Worm (Caenorhabditis elegans) whole organism, midembryonic: Measurements from ENCODE around the gene fbxb-64.
"Not testable (repeated sequence)": the region's sequence is repeated elsewhere in the genome, so short reads cannot be mapped to it uniquely, and the experiment has no call there.

Source experiments
- T22C8.4 ChIP-seq: fragments of 200-800 bp; sonication (Bioruptor generic); IDR thresholded peaks from 2 replicates; pipeline ENCODE4 v1.3.6; 2022; ENCODE audit warnings: missing genetic modification characterization, missing compliant biosample characterization
- cog-1 ChIP-seq: sonication (generic microtip); optimal IDR thresholded peaks from 2 replicates; lab custom pipeline; 2016; ENCODE audit warnings: missing genetic modification characterization, missing compliant biosample characterization
- flt-1 ChIP-seq: fragments of 200-800 bp; sonication (Bioruptor generic); IDR thresholded peaks from 2 replicates; pipeline ENCODE4 v1.3.6; 2022; ENCODE audit warnings: missing genetic modification characterization, missing compliant biosample characterization
- klf-2 ChIP-seq: fragments of 200-800 bp; sonication (Bioruptor generic); conservative IDR thresholded peaks from 2 replicates; pipeline ENCODE4 v1.3.6; 2022; ENCODE audit warnings: missing genetic modification reagents, missing genetic modification characterization, missing compliant biosample characterization
- med-1 ChIP-seq: sonication (generic microtip); optimal IDR thresholded peaks from 2 replicates; lab custom pipeline; 2017; ENCODE audit warnings: missing genetic modification characterization, mild to moderate bottlenecking, missing compliant biosample characterization, antibody characterized with exemption, missing genetic modification reagents; ENCODE audit not compliant: insufficient read depth
- ref-1 ChIP-seq: fragments of 200-800 bp; sonication (Bioruptor generic); conservative IDR thresholded peaks from 2 replicates; pipeline ENCODE4 v1.3.6; 2022; ENCODE audit warnings: missing genetic modification reagents, missing genetic modification characterization, missing compliant biosample characterization
- tab-1 ChIP-seq: fragments of 200-800 bp; sonication (Bioruptor generic); IDR thresholded peaks from 2 replicates; pipeline ENCODE4 v1.3.6; 2022; ENCODE audit warnings: missing genetic modification characterization, missing compliant biosample characterization
- ztf-23 ChIP-seq: fragments of 200-800 bp; sonication (Bioruptor generic); IDR thresholded peaks from 2 replicates; pipeline ENCODE4 v1.3.6; 2022; ENCODE audit warnings: missing genetic modification reagents, missing genetic modification characterization, missing compliant biosample characterization
- ztf-29 ChIP-seq: fragments of 200-800 bp; sonication (Bioruptor generic); IDR thresholded peaks from 2 replicates; pipeline ENCODE4 v1.3.6; 2022; ENCODE audit warnings: missing genetic modification reagents, missing genetic modification characterization, missing compliant biosample characterization

fbxb-64 gene

DNA sequence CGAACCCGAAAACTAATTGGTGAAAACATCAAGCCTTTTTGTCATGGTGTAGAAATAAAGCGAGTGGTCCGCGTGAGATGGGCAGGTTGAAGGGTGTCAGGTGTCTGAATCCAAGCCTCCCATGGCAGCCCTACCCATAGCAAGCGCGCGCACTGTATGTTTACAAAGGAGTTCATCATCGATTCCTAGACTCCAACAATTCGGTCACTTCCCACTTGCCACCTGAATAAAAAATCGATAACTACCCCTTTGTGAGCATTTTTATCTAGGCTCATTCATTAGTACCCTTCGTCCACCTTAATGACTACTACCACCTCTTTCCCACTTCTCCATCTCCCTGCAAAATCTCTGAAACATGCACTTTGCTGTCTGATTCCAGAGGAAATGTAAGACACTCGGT is at the start of gene fbxb-64:
Gene fbxb-64 (plus strand): TSS at position 301 of the 400 bp plus-strand sequence.
- TF ChIP-seq ztf-29 (no peak), T22C8.4 (GFP tag; lab: Robert Waterston, UW) (0 out of 2 replicates have a peak, but pooled peaks have one; percentile 33)

DNA sequence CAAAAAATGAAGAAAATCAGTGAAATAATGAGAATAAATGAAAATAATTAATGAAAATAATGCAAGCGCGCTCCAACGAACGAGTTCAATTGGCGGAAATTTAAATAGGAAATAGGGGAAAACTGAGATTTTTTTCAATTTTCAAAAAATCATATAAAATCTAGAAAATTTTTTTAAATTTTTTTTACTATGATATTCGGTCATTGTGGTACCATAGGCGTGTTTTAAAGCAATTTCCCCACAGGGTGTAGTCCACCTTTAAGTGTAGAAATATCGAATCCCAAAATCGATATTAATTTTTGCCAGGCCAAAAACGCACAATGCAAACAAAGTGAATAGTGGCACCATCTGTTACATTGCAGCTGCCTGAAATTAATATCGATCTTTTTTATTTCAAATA is 48.9 kb upstream of the fbxb-64 start, which contains the start of gene F21D9.1:
Gene F21D9.1 (plus strand): TSS at position 301 of the 400 bp plus-strand sequence.
- not testable (repeated sequence) for TF ChIP-seq cog-1 (tag; lab: Kevin White, UChicago); tab-1 (GFP tag; lab: Robert Waterston, UW); ztf-23

DNA sequence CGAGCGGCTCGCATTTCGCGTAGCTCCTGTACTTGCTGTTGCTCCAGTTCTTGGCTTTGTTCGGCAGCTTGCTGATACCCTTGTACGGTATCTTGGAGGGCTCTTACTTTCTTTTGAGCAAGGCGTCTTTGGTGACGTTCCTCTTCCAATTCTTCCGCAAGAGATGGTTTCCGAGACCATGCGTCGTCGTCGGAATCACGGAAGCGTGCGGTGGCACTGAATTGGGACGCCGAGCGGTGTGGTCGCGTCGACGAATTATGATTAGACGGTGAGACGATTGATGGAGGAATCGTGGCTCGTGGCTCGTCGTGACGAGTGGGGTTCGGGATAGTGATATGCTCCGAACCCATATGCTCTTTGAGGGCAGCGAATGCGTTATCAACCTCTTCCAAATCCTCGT is 36.7 kb upstream of the fbxb-64 start:
- TF ChIP-seq T22C8.4 (GFP tag; lab: Robert Waterston, UW) = no peak
- TF ChIP-seq klf-2 (GFP tag; lab: Robert Waterston, UW) = no peak
- TF ChIP-seq cog-1 (tag; lab: Kevin White, UChicago) = no peak
- TF ChIP-seq ztf-29 = no peak
- TF ChIP-seq ztf-23 = no peak
- no peak for TF ChIP-seq flt-1 (GFP tag; lab: Robert Waterston, UW)
- TF ChIP-seq tab-1 (GFP tag; lab: Robert Waterston, UW) = no peak
- TF ChIP-seq ref-1 = no peak
- TF ChIP-seq med-1 (GFP tag; lab: Kevin White, UChicago) = no peak

DNA sequence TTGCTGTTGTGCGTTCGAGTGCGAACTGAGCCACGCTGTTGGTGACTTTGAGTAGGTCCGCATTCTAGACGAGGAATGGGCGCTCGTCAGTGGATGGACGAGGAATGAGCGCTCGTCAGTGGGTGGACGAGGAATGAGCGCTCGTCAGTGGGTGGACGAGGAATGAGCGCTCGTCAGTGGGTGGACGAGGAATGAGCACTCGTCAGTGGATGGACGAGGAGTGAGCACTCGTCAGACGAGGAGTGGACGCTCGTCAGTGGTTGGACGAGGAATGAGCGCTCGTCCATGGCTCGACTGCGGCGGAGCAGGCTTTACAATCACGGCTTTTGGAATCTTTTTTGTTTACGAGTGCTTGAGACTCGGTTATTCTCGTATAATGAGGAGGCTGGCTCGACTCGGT is 34.6 kb upstream of the fbxb-64 start:
- no peak for TF ChIP-seq tab-1 (GFP tag; lab: Robert Waterston, UW)
- no peak for TF ChIP-seq ztf-23
- no peak for TF ChIP-seq T22C8.4 (GFP tag; lab: Robert Waterston, UW)
- TF ChIP-seq klf-2 (GFP tag; lab: Robert Waterston, UW) = no peak
- TF ChIP-seq ref-1 = no peak
- no peak for TF ChIP-seq ztf-29
- TF ChIP-seq med-1 (GFP tag; lab: Kevin White, UChicago) = no peak
- TF ChIP-seq flt-1 (GFP tag; lab: Robert Waterston, UW) = no peak
- no peak for TF ChIP-seq cog-1 (tag; lab: Kevin White, UChicago)

DNA sequence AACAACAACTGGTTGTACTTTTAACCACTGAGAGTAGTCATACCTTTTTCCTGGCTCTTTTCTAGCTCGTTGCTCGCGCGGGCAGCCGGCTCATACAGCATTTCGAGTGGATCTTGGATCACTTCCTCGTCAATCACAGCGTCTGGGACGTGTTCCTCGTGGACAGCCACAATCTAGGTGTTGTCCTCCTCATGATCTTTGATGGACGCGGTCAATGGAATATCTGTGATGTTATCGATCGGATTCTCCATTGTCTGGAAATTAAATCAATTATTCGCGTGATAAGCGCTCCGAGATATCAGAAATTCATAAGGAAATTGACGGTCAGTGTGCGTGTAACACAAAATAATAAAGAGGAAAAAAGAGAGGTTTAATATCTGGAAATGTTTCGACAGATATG is 33.2 kb upstream of the fbxb-64 start, which contains the start of gene F21D9.8:
Gene F21D9.8 (minus strand): TSS at position 101 of the 400 bp plus-strand sequence.
- TF ChIP-seq klf-2 (GFP tag; lab: Robert Waterston, UW) (no peak), flt-1 (GFP tag; lab: Robert Waterston, UW) (no peak), ref-1 (no peak), ztf-29 (no peak), tab-1 (GFP tag; lab: Robert Waterston, UW) (no peak), T22C8.4 (GFP tag; lab: Robert Waterston, UW) (no peak), ztf-23 (no peak), med-1 (GFP tag; lab: Kevin White, UChicago) (no peak), cog-1 (tag; lab: Kevin White, UChicago) (no peak)

DNA sequence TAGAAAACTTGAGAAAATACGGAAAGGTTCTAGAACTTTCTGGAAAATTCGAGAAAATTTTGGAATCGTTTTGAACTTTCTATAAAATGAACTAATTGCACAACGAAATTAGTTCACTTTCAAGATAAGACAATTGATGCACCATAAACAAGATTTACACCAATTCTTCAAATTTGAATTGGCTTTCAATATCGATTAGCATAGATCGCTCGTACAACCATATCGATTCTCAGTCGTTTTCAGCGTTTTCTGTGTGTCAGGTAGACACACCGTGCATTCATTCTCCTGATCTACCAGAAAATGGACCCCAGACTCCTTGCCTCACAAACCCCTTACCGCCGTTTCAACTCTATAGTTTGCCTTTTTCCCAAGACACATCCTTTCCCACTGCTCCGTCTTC is 30.8 kb upstream of the fbxb-64 start, which contains the start of gene fbxb-117:
Gene fbxb-117 (plus strand): TSS at position 301 of the 400 bp plus-strand sequence.
- TF ChIP-seq ref-1 (no peak), ztf-23 (no peak), flt-1 (GFP tag; lab: Robert Waterston, UW) (no peak), med-1 (GFP tag; lab: Kevin White, UChicago) (no peak), tab-1 (GFP tag; lab: Robert Waterston, UW) (no peak), cog-1 (tag; lab: Kevin White, UChicago) (no peak)

DNA sequence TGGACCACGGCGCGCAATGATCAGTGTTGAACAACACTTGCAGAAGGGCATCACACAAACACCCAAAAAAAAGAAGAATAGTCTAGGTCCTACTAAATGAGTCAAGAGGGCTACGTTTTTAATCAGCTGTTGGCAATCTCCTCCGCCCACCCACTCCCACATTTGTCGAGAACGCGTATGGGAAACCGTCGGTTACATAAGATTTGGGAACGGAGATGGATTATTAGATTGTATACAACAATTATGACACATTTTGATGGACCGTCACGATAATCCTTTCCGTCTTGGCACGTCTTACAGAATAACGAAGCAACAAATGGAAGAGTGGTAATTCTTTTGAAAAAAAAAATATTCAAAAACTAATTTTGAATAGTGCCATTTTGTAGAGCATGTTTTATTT is 27.2 kb upstream of the fbxb-64 start:
- TF ChIP-seq ztf-29 = no peak
- TF ChIP-seq cog-1 (tag; lab: Kevin White, UChicago) = no peak
- no peak for TF ChIP-seq tab-1 (GFP tag; lab: Robert Waterston, UW)
- no peak for TF ChIP-seq klf-2 (GFP tag; lab: Robert Waterston, UW)
- no peak for TF ChIP-seq T22C8.4 (GFP tag; lab: Robert Waterston, UW)
- TF ChIP-seq flt-1 (GFP tag; lab: Robert Waterston, UW) = no peak
- no peak for TF ChIP-seq med-1 (GFP tag; lab: Kevin White, UChicago)
- TF ChIP-seq ztf-23 = no peak
- TF ChIP-seq ref-1 = no peak

DNA sequence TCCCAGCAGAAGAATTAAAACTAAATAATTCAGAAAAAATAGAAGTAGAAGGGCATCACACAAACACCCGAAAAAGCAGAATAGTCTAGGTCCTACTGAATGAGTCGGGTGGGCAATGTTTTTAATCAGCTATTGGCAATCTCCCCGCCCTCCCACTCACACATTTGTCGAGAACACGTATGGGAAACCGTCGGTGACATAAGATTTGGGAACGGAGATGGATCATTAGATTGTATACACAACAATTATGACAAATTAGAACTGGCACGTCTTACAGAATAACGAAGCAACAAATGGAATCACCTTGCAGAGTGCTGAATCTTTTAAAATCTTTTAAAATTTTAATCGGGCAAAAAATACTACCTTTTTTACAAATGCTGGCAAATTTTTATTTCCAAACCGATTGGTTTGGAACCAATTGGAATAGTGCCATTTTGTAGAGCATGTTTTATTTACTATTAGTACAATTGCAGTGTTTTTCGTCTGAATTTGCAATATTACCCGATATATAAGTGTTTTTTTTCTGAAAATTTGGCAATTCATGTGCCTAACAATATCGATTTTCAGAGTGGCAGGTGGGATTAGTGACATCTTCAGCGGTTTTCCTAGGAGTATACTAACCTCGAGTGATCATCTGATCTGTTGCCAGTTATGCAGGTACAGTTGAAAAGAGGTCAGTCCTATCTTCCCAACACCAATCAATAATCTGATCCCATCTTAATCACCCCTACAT is 24.8 kb upstream of the fbxb-64 start, which contains the start of the genes F55C9.3 and fbxb-57:
Gene F55C9.3 (minus strand): TSS at position 101 of the 733 bp plus-strand sequence.
Gene fbxb-57 (plus strand): TSS at position 683 of the 733 bp plus-strand sequence.
- TF ChIP-seq med-1 (GFP tag; lab: Kevin White, UChicago) (no peak), ztf-29 (no peak), ref-1 (no peak), tab-1 (GFP tag; lab: Robert Waterston, UW) (no peak), flt-1 (GFP tag; lab: Robert Waterston, UW) (no peak), cog-1 (tag; lab: Kevin White, UChicago) (no peak), T22C8.4 (GFP tag; lab: Robert Waterston, UW) (no peak), klf-2 (GFP tag; lab: Robert Waterston, UW) (no peak), ztf-23 (no peak)

DNA sequence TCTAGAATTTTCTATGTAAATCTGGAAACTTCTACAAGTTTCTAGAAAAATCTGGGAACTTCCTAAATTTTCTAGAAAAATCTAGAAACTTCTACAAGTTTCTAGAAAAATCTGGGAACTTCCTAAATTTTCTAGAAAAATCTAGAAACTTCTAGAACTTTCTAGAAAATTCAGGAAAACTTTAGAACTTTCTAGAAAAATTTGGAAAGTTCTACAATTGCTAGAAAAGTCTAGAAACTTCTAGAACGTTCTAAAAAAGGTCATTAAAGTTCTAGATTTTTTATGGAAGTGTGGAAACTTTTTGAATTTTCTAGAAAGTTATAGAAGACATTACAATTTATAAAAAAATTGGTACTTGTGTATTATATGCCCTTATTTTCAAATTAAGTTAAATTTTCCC is 20.1 kb upstream of the fbxb-64 start, which contains the start of gene F55C9.5:
Gene F55C9.5 (minus strand): TSS at position 101 of the 400 bp plus-strand sequence.
- TF ChIP-seq T22C8.4 (GFP tag; lab: Robert Waterston, UW) (no peak), ztf-23 (no peak), klf-2 (GFP tag; lab: Robert Waterston, UW) (no peak), cog-1 (tag; lab: Kevin White, UChicago) (no peak), ztf-29 (no peak), flt-1 (GFP tag; lab: Robert Waterston, UW) (no peak)

DNA sequence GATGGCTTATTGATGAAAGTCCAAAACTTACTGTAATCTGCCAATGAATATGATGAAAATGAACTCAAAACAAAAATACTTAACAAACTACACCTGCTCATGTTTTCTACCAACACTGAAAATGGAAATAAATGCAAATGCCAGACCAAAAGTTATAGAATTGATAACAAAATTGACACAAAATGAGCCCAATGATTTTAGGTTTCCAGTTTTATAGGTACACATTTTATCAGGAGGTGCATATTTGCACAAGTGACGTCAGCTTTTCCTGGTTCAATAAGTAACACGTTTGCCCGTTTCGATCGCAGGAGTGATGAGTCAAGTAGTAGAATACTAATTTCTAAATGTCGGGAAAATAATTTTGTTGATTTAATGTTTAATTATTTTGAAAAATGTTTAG is 16.4 kb upstream of the fbxb-64 start, which contains the start of gene F55C9.6:
Gene F55C9.6 (minus strand): TSS at position 101 of the 400 bp plus-strand sequence.
- no peak for TF ChIP-seq ztf-29
- no peak for TF ChIP-seq med-1 (GFP tag; lab: Kevin White, UChicago)
- TF ChIP-seq cog-1 (tag; lab: Kevin White, UChicago) = no peak
- no peak for TF ChIP-seq flt-1 (GFP tag; lab: Robert Waterston, UW)
- no peak for TF ChIP-seq T22C8.4 (GFP tag; lab: Robert Waterston, UW)
